Worm (Caenorhabditis elegans): ENCODE data around the gene C02D5.4.

ce11 chrIII:8529002-8529401 is 23.0 kb upstream of the C02D5.4 start:
- TF ChIP-seq lsy-2 (tag; optimal IDR thresholded peaks at IDR 0.05), result peak; percentile 79
- TF ChIP-seq mls-2 (tag; optimal IDR thresholded peaks at IDR 0.05), result peak; percentile 4
- no peak for TF ChIP-seq pha-4 (tag; optimal IDR thresholded peaks at IDR 0.05)
- TF ChIP-seq nhr-12 (tag; optimal IDR thresholded peaks at IDR 0.05), result no peak
- no peak for TF ChIP-seq zip-8 (tag; optimal IDR thresholded peaks at IDR 0.05)
- no peak for TF ChIP-seq nhr-76 (tag; optimal IDR thresholded peaks at IDR 0.05)
